Worm (Caenorhabditis elegans): ENCODE measurements around the gene Y43F8B.1.

- TF ChIP-seq klf-2 (GFP tag; conservative IDR thresholded peaks at IDR 0.05) (no peak), med-1 (GFP tag; optimal IDR thresholded peaks at IDR 0.05; ENCODE audit: insufficient read depth) (no peak), ztf-29 (GFP tag; IDR thresholded peaks at IDR 0.05) (no peak), tab-1 (GFP tag; IDR thresholded peaks at IDR 0.05) (no peak), T22C8.4 (GFP tag; IDR thresholded peaks at IDR 0.05) (no peak)
Measured at ce11 chrV:19510925-19511324, 35.1 kb downstream of the Y43F8B.1 start.

Measured in whole organism, midembryonic.